ENCODE assay signal across 4 fruit fly cellular contexts in the genomic region with DNA sequence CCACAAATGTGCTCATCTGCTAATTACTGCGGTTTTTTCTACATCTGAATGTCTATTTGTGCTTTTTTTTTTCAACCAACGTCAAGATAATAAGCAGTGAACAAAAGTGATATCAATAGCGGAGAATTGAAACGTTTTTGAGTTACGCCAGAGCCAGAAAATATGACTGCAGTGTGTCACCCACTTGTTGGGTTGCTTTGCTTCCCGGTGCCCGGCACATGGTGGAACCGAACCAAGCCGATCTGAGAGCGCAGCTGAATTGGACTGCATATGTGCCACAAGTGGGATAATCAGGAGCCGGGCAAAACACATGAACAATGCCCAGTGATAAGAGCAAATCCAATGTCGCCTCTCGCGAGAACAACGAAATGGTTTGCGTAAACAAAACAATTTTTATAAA.
TF ChIP-seq lines count a peak whose summit lies in the region.

No protein-coding gene starts in this region.

- TF ChIP-seq CTCF in whole organism, embryonic (GFP tag; optimal IDR thresholded peaks at IDR 0.05; lab: Kevin White, UChicago): no peak

TF ChIP-seq in whole organism, adult, 20 proteins besides CTCF, POLR2A, EP300 and RAD21:
- TF ChIP-seq Crg-1 (GFP tag; optimal IDR thresholded peaks at IDR 0.05; lab: Kevin White, UChicago) (no peak), Mnt (GFP tag; optimal IDR thresholded peaks at IDR 0.05; lab: Kevin White, UChicago) (peak; percentile 30)

TF ChIP-seq in whole organism, embryonic, 481 proteins besides CTCF, POLR2A, EP300 and RAD21:
- TF ChIP-seq twi (tag; optimal IDR thresholded peaks at IDR 0.05; lab: Kevin White, UChicago) (peak; percentile 80), wdn (GFP tag; IDR thresholded peaks at IDR 0.05; lab: Robert Waterston, UW) (no peak)

TF ChIP-seq in whole organism, prepupa, 60 proteins besides CTCF, POLR2A, EP300 and RAD21:
- TF ChIP-seq CG31627 (GFP tag; optimal IDR thresholded peaks at IDR 0.05; lab: Kevin White, UChicago) (no peak), OdsH (GFP tag; optimal IDR thresholded peaks at IDR 0.05; lab: Kevin White, UChicago) (no peak), CG34406 (GFP tag; optimal IDR thresholded peaks at IDR 0.05; lab: Kevin White, UChicago) (no peak), topi (GFP tag; optimal IDR thresholded peaks at IDR 0.05; lab: Kevin White, UChicago) (no peak), Sox14 (GFP tag; optimal IDR thresholded peaks at IDR 0.05; lab: Kevin White, UChicago) (no peak), Eip78C (GFP tag; lab: Kevin White, UChicago) (peak; percentile 32), Eip93F (GFP tag; optimal IDR thresholded peaks at IDR 0.05; lab: Kevin White, UChicago) (no peak), CG3919 (GFP tag; optimal IDR thresholded peaks at IDR 0.05; lab: Kevin White, UChicago) (no peak), CG7368 (GFP tag; optimal IDR thresholded peaks at IDR 0.05; lab: Kevin White, UChicago) (no peak), svp (GFP tag; lab: Kevin White, UChicago) (peak; percentile 73), ss (GFP tag; optimal IDR thresholded peaks at IDR 0.05; lab: Kevin White, UChicago) (no peak), vri (GFP tag; optimal IDR thresholded peaks at IDR 0.05; lab: Kevin White, UChicago) (peak; percentile 66)

TF ChIP-seq in whole organism, wandering third instar larva, 38 proteins besides CTCF, POLR2A, EP300 and RAD21:
- TF ChIP-seq Rel (GFP tag; optimal IDR thresholded peaks at IDR 0.05; lab: Kevin White, UChicago) (no peak), Rel (tag; optimal IDR thresholded peaks at IDR 0.05; lab: Kevin White, UChicago) (peak; percentile 77), OdsH (GFP tag; optimal IDR thresholded peaks at IDR 0.05; lab: Kevin White, UChicago) (no peak)
